Fruit fly (Drosophila melanogaster) whole organism, embryonic: ENCODE measurements around the gene CG13026.

Experiments used
- Atf-2 ChIP-seq: fragments of 200-800 bp; sonication (Bioruptor generic); optimal IDR thresholded peaks from 2 replicates; lab custom pipeline; 2016; ENCODE audit warnings: missing biosample characterization, missing genetic modification characterization
- CG10543 ChIP-seq: fragments of 200-800 bp; sonication (Bioruptor generic); optimal IDR thresholded peaks from 3 replicates; lab custom pipeline; 2017; ENCODE audit warnings: missing biosample characterization, mild to moderate bottlenecking, missing genetic modification characterization, moderate library complexity
- CG1233 ChIP-seq: fragments of 200-800 bp; sonication (Bioruptor generic); optimal IDR thresholded peaks from 4 replicates; lab custom pipeline; 2018; ENCODE audit warnings: missing biosample characterization, mild to moderate bottlenecking, missing genetic modification characterization
- CG14710 ChIP-seq: fragments of 200-800 bp; sonication (Bioruptor generic); optimal IDR thresholded peaks from 3 replicates; lab custom pipeline; 2019; ENCODE audit warnings: missing biosample characterization, mild to moderate bottlenecking, missing genetic modification characterization, moderate library complexity
- CG15514 ChIP-seq: fragments of 200-800 bp; sonication (Bioruptor generic); optimal IDR thresholded peaks from 3 replicates; lab custom pipeline; 2017; ENCODE audit warnings: missing biosample characterization, missing genetic modification characterization, mild to moderate bottlenecking, moderate library complexity, missing genetic modification reagents
- CG18599 ChIP-seq: fragments of 200-800 bp; sonication (Bioruptor generic); optimal IDR thresholded peaks from 3 replicates; lab custom pipeline; 2017; ENCODE audit warnings: missing biosample characterization, missing genetic modification characterization, mild to moderate bottlenecking, moderate library complexity, missing genetic modification reagents
- CG18764 ChIP-seq: fragments of 200-800 bp; sonication (Bioruptor generic); optimal IDR thresholded peaks from 3 replicates; lab custom pipeline; 2016; ENCODE audit warnings: missing biosample characterization, missing genetic modification characterization
- CG30020 ChIP-seq: fragments of 200-800 bp; optimal IDR thresholded peaks from 2 replicates; lab custom pipeline; 2019; ENCODE audit warnings: missing biosample characterization, mild to moderate bottlenecking, missing genetic modification characterization, moderate library complexity
- CG3281 ChIP-seq: fragments of 200-800 bp; sonication (Bioruptor generic); optimal IDR thresholded peaks from 3 replicates; lab custom pipeline; 2017; ENCODE audit warnings: missing biosample characterization, mild to moderate bottlenecking, missing genetic modification characterization
- CG42726 ChIP-seq: fragments of 200-800 bp; sonication (Bioruptor generic); IDR thresholded peaks from 2 replicates; pipeline ENCODE4 v1.3.6; 2022; ENCODE audit warnings: missing biosample characterization, missing genetic modification characterization; ENCODE audit not compliant: partially characterized antibody
- CG5180 ChIP-seq: fragments of 200-800 bp; sonication (Bioruptor generic); optimal IDR thresholded peaks from 3 replicates; lab custom pipeline; 2017; ENCODE audit warnings: missing biosample characterization, missing genetic modification characterization, mild to moderate bottlenecking, moderate library complexity, missing genetic modification reagents
- CG7745 ChIP-seq: fragments of 200-800 bp; sonication (Bioruptor generic); optimal IDR thresholded peaks from 2 replicates; lab custom pipeline; 2018; ENCODE audit warnings: missing biosample characterization, mild to moderate bottlenecking, missing genetic modification characterization, moderate library complexity
- CG7786 ChIP-seq: fragments of 200-800 bp; sonication (Bioruptor generic); optimal IDR thresholded peaks from 2 replicates; lab custom pipeline; 2016; ENCODE audit warnings: missing biosample characterization, missing genetic modification characterization
- CG8944 ChIP-seq: fragments of 200-800 bp; sonication (Bioruptor generic); optimal IDR thresholded peaks from 3 replicates; lab custom pipeline; 2016; ENCODE audit warnings: missing biosample characterization, missing genetic modification characterization
- CG9727 ChIP-seq: fragments of 200-800 bp; sonication (Bioruptor generic); optimal IDR thresholded peaks from 3 replicates; lab custom pipeline; 2017; ENCODE audit warnings: missing biosample characterization, mild to moderate bottlenecking, missing genetic modification characterization
- CG9932 ChIP-seq: fragments of 200-800 bp; sonication (Bioruptor generic); IDR thresholded peaks from 2 replicates; pipeline ENCODE4 v1.3.6; 2022; ENCODE audit warnings: missing biosample characterization, missing genetic modification characterization
- CHES-1-like ChIP-seq: fragments of 200-800 bp; sonication (Bioruptor generic); optimal IDR thresholded peaks from 2 replicates; lab custom pipeline; 2016; ENCODE audit warnings: missing biosample characterization, missing genetic modification characterization
- D19B ChIP-seq: fragments of 200-800 bp; sonication (Bioruptor generic); optimal IDR thresholded peaks from 2 replicates; lab custom pipeline; 2017; ENCODE audit warnings: missing biosample characterization, mild to moderate bottlenecking, missing genetic modification characterization
- Dad ChIP-seq: fragments of 200-800 bp; sonication (Bioruptor generic); optimal IDR thresholded peaks from 3 replicates; lab custom pipeline; 2016; ENCODE audit warnings: missing biosample characterization, missing genetic modification characterization
- Dbx ChIP-seq: fragments of 200-800 bp; sonication (Bioruptor generic); IDR thresholded peaks from 3 replicates; pipeline ENCODE4 v1.3.6; 2022; ENCODE audit warnings: missing biosample characterization, missing genetic modification characterization
- HHEX ChIP-seq: fragments of 200-800 bp; sonication (Bioruptor generic); optimal IDR thresholded peaks from 3 replicates; lab custom pipeline; 2017; ENCODE audit warnings: missing biosample characterization, mild to moderate bottlenecking, missing genetic modification characterization, missing genetic modification reagents
- HmgZ ChIP-seq: fragments of 200-800 bp; sonication (Bioruptor generic); optimal IDR thresholded peaks from 2 replicates; lab custom pipeline; 2018; ENCODE audit warnings: missing biosample characterization, mild to moderate bottlenecking, missing genetic modification characterization
- Hr39 ChIP-seq: fragments of >200 bp; optimal IDR thresholded peaks from 2 replicates; lab custom pipeline; 2017
- Hsf ChIP-seq: fragments of 200-800 bp; sonication (Bioruptor generic); optimal IDR thresholded peaks from 3 replicates; lab custom pipeline; 2016; ENCODE audit warnings: missing biosample characterization, missing genetic modification characterization
- Nf-YC ChIP-seq: fragments of 200-800 bp; optimal IDR thresholded peaks from 3 replicates; lab custom pipeline; 2019; ENCODE audit warnings: missing biosample characterization, mild to moderate bottlenecking, missing genetic modification characterization, moderate library complexity
- NfI ChIP-seq: fragments of 200-800 bp; sonication (Bioruptor generic); optimal IDR thresholded peaks from 3 replicates; lab custom pipeline; 2018; ENCODE audit warnings: missing biosample characterization, mild to moderate bottlenecking, missing genetic modification characterization, moderate library complexity
- Oli ChIP-seq: fragments of 200-800 bp; sonication (Bioruptor generic); optimal IDR thresholded peaks from 2 replicates; lab custom pipeline; 2018; ENCODE audit warnings: missing biosample characterization, mild to moderate bottlenecking, missing genetic modification characterization, moderate library complexity
- Ptx1 ChIP-seq: fragments of 200-800 bp; sonication (Bioruptor generic); IDR thresholded peaks from 2 replicates; pipeline ENCODE4 v1.3.6; 2022; ENCODE audit warnings: missing biosample characterization, missing genetic modification characterization
- Xbp1 ChIP-seq: fragments of 200-800 bp; sonication (Bioruptor generic); optimal IDR thresholded peaks from 3 replicates; lab custom pipeline; 2016; ENCODE audit warnings: missing biosample characterization, mild to moderate bottlenecking, missing genetic modification characterization
- Xrp1 ChIP-seq: fragments of 200-800 bp; sonication (Bioruptor generic); IDR thresholded peaks from 2 replicates; pipeline ENCODE4 v1.3.6; 2022; ENCODE audit warnings: missing biosample characterization, missing genetic modification characterization
- YL-1 ChIP-seq: fragments of 200-800 bp; sonication (Bioruptor generic); optimal IDR thresholded peaks from 3 replicates; lab custom pipeline; 2017; ENCODE audit warnings: missing biosample characterization, mild to moderate bottlenecking, missing genetic modification characterization
- bab2 ChIP-seq: fragments of 200-800 bp; sonication (Bioruptor generic); optimal IDR thresholded peaks from 2 replicates; lab custom pipeline; 2016; ENCODE audit warnings: missing biosample characterization, missing genetic modification characterization
- bsh ChIP-seq, 2 experiments: fragments of 200-800 bp; sonication (Bioruptor generic); optimal IDR thresholded peaks; 2 replicates each; lab custom pipeline; 2017 to 2018; ENCODE audit warnings: mild to moderate bottlenecking in 2 of 2, missing biosample characterization in 2 of 2, missing genetic modification characterization in 2 of 2, moderate library complexity in 1 of 2
- croc ChIP-seq: fragments of 200-800 bp; sonication (Bioruptor generic); conservative IDR thresholded peaks from 3 replicates; pipeline ENCODE4 v1.3.6; 2022; ENCODE audit warnings: missing biosample characterization, missing genetic modification characterization
- dan ChIP-seq: fragments of 200-800 bp; sonication (Bioruptor generic); IDR thresholded peaks from 2 replicates; pipeline ENCODE4 v1.3.6; 2022; ENCODE audit warnings: missing biosample characterization, missing genetic modification characterization
- dm ChIP-seq: fragments of 200-800 bp; sonication (Bioruptor generic); optimal IDR thresholded peaks from 3 replicates; lab custom pipeline; 2016; ENCODE audit warnings: missing biosample characterization, missing genetic modification characterization
- dpn ChIP-seq, 2 experiments: fragments of 200-800 bp; sonication (Bioruptor generic); optimal IDR thresholded peaks; 3 replicates each; lab custom pipeline; 2016; ENCODE audit warnings: missing biosample characterization in 2 of 2, missing genetic modification characterization in 2 of 2
- dysf ChIP-seq: fragments of 200-800 bp; sonication (Bioruptor generic); IDR thresholded peaks from 3 replicates; pipeline ENCODE4 v1.3.6; 2022; ENCODE audit warnings: missing biosample characterization, missing genetic modification characterization
- fu2 ChIP-seq: fragments of 200-800 bp; sonication (Bioruptor generic); optimal IDR thresholded peaks from 2 replicates; lab custom pipeline; 2016; ENCODE audit warnings: missing biosample characterization, missing genetic modification characterization
- grn ChIP-seq: fragments of 200-800 bp; sonication (Bioruptor generic); optimal IDR thresholded peaks from 3 replicates; lab custom pipeline; 2017; ENCODE audit warnings: missing biosample characterization, missing genetic modification characterization
- gsb-n ChIP-seq: fragments of 200-800 bp; sonication (Bioruptor generic); optimal IDR thresholded peaks from 3 replicates; lab custom pipeline; 2018; ENCODE audit warnings: missing biosample characterization, mild to moderate bottlenecking, missing genetic modification characterization
- lab ChIP-seq: fragments of 200-800 bp; sonication (Bioruptor generic); optimal IDR thresholded peaks from 3 replicates; lab custom pipeline; 2017; ENCODE audit warnings: missing biosample characterization, missing genetic modification characterization, mild to moderate bottlenecking, moderate library complexity, missing genetic modification reagents
- prd ChIP-seq, 3 experiments: fragments of >200 bp in 2 of 3; fragments of 200-800 bp in 1 of 3; sonication (Bioruptor generic) in 1 of 3; optimal IDR thresholded peaks in 2 of 3; IDR thresholded peaks in 1 of 3; 2 replicates in 2 of 3; 3 replicates in 1 of 3; pipeline versions ENCODE4 v1.3.6 to Lab custom; 2017 to 2022; ENCODE audit warnings: missing biosample characterization in 1 of 3, missing genetic modification characterization in 1 of 3
- ranshi ChIP-seq: fragments of 200-800 bp; sonication (Bioruptor generic); IDR thresholded peaks from 2 replicates; pipeline ENCODE4 v1.3.6; 2022; ENCODE audit warnings: missing biosample characterization, missing genetic modification characterization
- rib ChIP-seq: fragments of 200-800 bp; sonication (Bioruptor generic); IDR thresholded peaks from 2 replicates; pipeline ENCODE4 v1.3.6; 2022; ENCODE audit warnings: missing biosample characterization, missing genetic modification characterization
- seq ChIP-seq: fragments of 200-800 bp; sonication (Bioruptor generic); IDR thresholded peaks from 2 replicates; pipeline ENCODE4 v1.3.6; 2022; ENCODE audit warnings: missing biosample characterization, missing genetic modification characterization
- shn ChIP-seq: fragments of 200-800 bp; sonication (Bioruptor generic); optimal IDR thresholded peaks from 3 replicates; lab custom pipeline; 2016; ENCODE audit warnings: missing biosample characterization, missing genetic modification characterization
- so ChIP-seq: fragments of 200-800 bp; sonication (Bioruptor generic); IDR thresholded peaks from 3 replicates; pipeline ENCODE4 v1.3.6; 2022; ENCODE audit warnings: missing biosample characterization, missing genetic modification characterization
- sob ChIP-seq: fragments of 200-800 bp; sonication (Bioruptor generic); IDR thresholded peaks from 2 replicates; pipeline ENCODE4 v1.3.6; 2022; ENCODE audit warnings: missing biosample characterization, missing genetic modification characterization
- ssp ChIP-seq: fragments of 200-800 bp; sonication (Bioruptor generic); IDR thresholded peaks from 2 replicates; pipeline ENCODE4 v1.3.6; 2022; ENCODE audit warnings: missing biosample characterization, missing genetic modification characterization
- tin ChIP-seq: fragments of 200-800 bp; sonication (Bioruptor generic); optimal IDR thresholded peaks from 3 replicates; lab custom pipeline; 2016; ENCODE audit warnings: missing biosample characterization, missing genetic modification characterization

CG13026 gene

DNA sequence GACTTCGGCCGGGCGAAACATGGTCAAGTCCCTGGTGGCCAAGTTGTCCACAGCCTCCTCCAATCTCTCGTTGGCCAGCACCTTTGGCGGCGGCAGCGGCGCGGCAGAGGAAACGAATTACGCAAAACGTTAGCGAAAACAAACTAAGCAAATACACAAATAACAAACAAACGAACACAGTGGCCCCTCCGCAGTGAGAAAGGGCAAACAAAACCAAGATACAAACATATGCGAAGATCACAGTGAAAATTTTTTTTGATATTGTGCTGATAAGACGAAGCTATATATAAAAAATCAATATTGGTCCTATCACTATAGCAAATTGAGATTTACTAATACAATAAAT lies 11.8 kb downstream of the CG13026 start:
- TF ChIP-seq ranshi (GFP tag; lab: Robert Waterston, UW) (peak; percentile 20; the same call in 1 of the 2 replicates), Hsf (GFP tag; lab: Kevin White, UChicago) (peak; percentile 12), Dbx (GFP tag; lab: Robert Waterston, UW) (no peak), dpn (GFP tag; optimal IDR thresholded peaks at IDR 0.05; lab: Kevin White, UChicago) (peak in 1 of 2 experiments; percentile 12), CHES-1-like (GFP tag; lab: Kevin White, UChicago) (peak; percentile 35), so (GFP tag; lab: Robert Waterston, UW) (0 out of 3 replicates have a peak, but pooled peaks have one; percentile 3), D19B (GFP tag; lab: Kevin White, UChicago) (peak; percentile 13), shn (GFP tag; lab: Kevin White, UChicago) (peak; percentile 13), Nf-YC (no peak), CG1233 (GFP tag; lab: Kevin White, UChicago) (no peak), NfI (GFP tag; lab: Kevin White, UChicago) (no peak), CG7745 (tag; lab: Kevin White, UChicago) (no peak), Xbp1 (peak; percentile 10), croc (no peak), Oli (tag; lab: Kevin White, UChicago) (peak; percentile 2), CG9727 (GFP tag; lab: Kevin White, UChicago) (peak; percentile 24), Ptx1 (GFP tag; lab: Robert Waterston, UW) (no peak), CG3281 (GFP tag; lab: Kevin White, UChicago) (no peak), dan (GFP tag; lab: Robert Waterston, UW) (no peak), HmgZ (tag; lab: Kevin White, UChicago) (no peak), prd (optimal IDR thresholded peaks at IDR 0.05; lab: Kevin White, UChicago) (no peak), prd (GFP tag; IDR thresholded peaks at IDR 0.05; lab: Robert Waterston, UW) (peak; percentile 9; the same call in 1 of the 3 replicates), CG7786 (GFP tag; lab: Kevin White, UChicago) (no peak), CG5180 (GFP tag; lab: Kevin White, UChicago) (no peak), Xrp1 (peak; percentile 33), fu2 (GFP tag; lab: Kevin White, UChicago) (peak; percentile 11), CG9932 (GFP tag; lab: Robert Waterston, UW) (peak; percentile 40; the same call in 1 of the 2 replicates), HHEX (GFP tag; lab: Kevin White, UChicago) (peak; percentile 19), seq (peak; percentile 35; the same call in 1 of the 2 replicates), CG8944 (GFP tag; lab: Kevin White, UChicago) (peak; percentile 17), CG18599 (GFP tag; lab: Kevin White, UChicago) (peak; percentile 56), ssp (GFP tag; lab: Robert Waterston, UW) (no peak), bsh (GFP tag; optimal IDR thresholded peaks at IDR 0.05; lab: Kevin White, UChicago) (no peak), bab2 (GFP tag; lab: Kevin White, UChicago) (peak; percentile 11), rib (no peak), Dad (GFP tag; lab: Kevin White, UChicago) (no peak), Hr39 (lab: Kevin White, UChicago) (no peak), tin (GFP tag; lab: Kevin White, UChicago) (no peak), CG42726 (GFP tag; lab: Robert Waterston, UW) (no peak), gsb-n (tag; lab: Kevin White, UChicago) (no peak), Atf-2 (GFP tag; lab: Kevin White, UChicago) (no peak), dysf (no peak), sob (GFP tag; lab: Robert Waterston, UW) (no peak), grn (GFP tag; lab: Kevin White, UChicago) (no peak), CG10543 (peak; percentile 37), CG30020 (tag; lab: Kevin White, UChicago) (no peak), CG14710 (tag; lab: Kevin White, UChicago) (no peak), CG18764 (no peak), lab (peak; percentile 71), dm (GFP tag; lab: Kevin White, UChicago) (peak; percentile 14), CG15514 (GFP tag; lab: Kevin White, UChicago) (peak; percentile 35), YL-1 (peak; percentile 12)
